Worm (Caenorhabditis elegans): ENCODE measurements around the gene str-15.

The str-15 gene

DNA sequence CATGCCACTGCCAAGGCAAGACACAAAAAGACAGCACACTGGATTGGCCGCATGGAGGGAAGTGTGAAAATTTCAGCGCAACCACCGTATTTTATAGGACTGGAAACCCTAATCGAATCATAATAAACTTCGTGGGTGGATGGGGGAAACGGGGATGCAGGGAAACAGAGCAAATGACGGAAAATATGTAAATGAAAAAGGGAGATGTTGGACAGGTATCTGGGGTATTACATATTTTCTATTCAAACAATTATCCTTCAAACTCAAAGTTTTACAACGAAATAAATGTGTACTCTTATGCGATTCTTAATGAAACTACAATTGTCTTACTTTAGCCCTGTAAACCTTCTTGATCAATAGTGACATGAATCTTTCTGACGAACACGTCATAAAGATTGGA is 38.8 kb downstream of the str-15 start, which contains the start of gene F26D2.16:
F26D2.16 (minus strand) TSS at position 101 of the 400 bp plus-strand sequence.
- TF ChIP-seq saeg-2 (GFP tag; IDR thresholded peaks at IDR 0.05) (no peak), aha-1 (tag) (peak; percentile 81)

DNA sequence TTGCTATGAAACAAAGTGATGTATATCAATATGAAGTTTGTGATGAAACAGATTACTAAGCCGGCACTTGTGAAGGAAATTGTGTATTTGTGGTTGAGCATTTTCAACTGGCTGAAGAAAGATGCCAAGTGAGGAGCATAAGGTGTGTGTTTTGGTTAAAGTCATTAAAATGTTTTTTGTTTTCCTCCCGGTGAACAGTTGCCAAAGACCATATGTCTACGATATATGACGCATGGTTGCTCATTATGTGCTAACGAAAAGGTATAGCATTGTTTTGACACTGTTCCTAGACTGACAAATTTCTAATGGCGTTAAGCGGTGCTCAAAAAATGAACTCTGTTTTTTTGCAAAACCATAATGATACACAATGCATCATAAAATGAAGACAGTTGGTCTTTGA is 41.6 kb downstream of the str-15 start, which contains the start of gene str-55:
str-55 (minus strand) TSS at position 101 of the 400 bp plus-strand sequence.
- TF ChIP-seq nhr-77 (tag; optimal IDR thresholded peaks at IDR 0.05): no peak
- no peak for TF ChIP-seq ceh-44 (GFP tag; IDR thresholded peaks at IDR 0.05)
- no peak for TF ChIP-seq snpc-4 (tag; optimal IDR thresholded peaks at IDR 0.05)
- TF ChIP-seq nhr-11 (tag; optimal IDR thresholded peaks at IDR 0.05): no peak
- no peak for TF ChIP-seq D1046.2 (GFP tag; IDR thresholded peaks at IDR 0.05)
- TF ChIP-seq R02D3.7 (tag; optimal IDR thresholded peaks at IDR 0.05): no peak

DNA sequence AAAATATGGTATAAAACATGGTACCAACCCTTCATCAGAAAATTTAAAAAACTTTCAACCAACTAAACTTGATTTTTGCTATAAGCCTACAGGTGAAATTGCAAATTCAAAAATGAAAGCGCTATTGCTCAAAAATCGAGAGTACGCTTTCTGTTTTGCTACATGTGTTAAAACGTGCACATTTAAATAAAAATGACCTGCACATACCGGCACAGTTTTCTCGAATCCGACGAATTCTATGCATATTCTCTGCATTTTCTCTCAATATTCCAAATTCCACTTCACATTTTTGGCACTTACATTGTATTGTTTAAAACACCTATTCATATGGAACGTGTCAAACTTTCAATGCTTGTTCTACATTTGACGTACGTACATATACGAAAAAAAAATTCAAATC is 48.1 kb downstream of the str-15 start, which contains the start of gene srh-145:
srh-145 (plus strand) TSS at position 193 of the 400 bp plus-strand sequence.
- TF ChIP-seq aha-1 (tag) (peak; percentile 78), mxl-2 (GFP tag; conservative IDR thresholded peaks at IDR 0.05) (0 out of 2 replicates have a peak, but pooled peaks have one; percentile 11), unc-62 (GFP tag; optimal IDR thresholded peaks at IDR 0.05 in 1 of 2) (peak in 1 of 2 experiments; percentile 60), unc-62 (tag; optimal IDR thresholded peaks at IDR 0.05) (no peak), php-3 (GFP tag; IDR thresholded peaks at IDR 0.05) (no peak), skn-1 (tag; optimal IDR thresholded peaks at IDR 0.05) (no peak), duxl-1 (tag; optimal IDR thresholded peaks at IDR 0.05; ENCODE audit: poor library complexity) (no peak)

DNA sequence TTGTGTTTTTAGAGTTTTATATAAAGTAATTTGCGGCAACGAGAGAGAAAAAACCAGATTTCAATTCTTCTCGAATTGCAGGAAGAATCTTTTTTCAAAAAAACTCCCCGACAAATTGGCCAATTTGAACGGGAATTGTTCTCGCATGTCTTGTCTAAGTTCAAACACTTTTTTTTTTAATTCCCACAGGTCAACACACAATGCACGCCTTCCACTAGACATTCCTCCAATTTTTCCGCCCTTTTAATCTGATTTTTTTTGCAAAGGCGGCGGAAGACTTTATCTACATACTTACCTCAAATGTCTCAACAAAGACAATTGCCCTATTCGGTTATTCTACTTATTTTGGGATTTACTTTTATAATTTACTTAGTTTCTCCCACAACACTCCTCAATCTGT is 51.0 kb downstream of the str-15 start, which contains the start of gene F26D2.3:
F26D2.3 (plus strand) TSS at position 301 of the 400 bp plus-strand sequence.
- no peak for TF ChIP-seq fos-1 (tag; optimal IDR thresholded peaks at IDR 0.05)
- TF ChIP-seq ceh-82 (tag; optimal IDR thresholded peaks at IDR 0.05): no peak
- no peak for TF ChIP-seq php-3 (GFP tag; IDR thresholded peaks at IDR 0.05)
- no peak for TF ChIP-seq rbr-2 (tag; optimal IDR thresholded peaks at IDR 0.05)
- no peak for TF ChIP-seq mxl-2 (GFP tag; conservative IDR thresholded peaks at IDR 0.05)
- TF ChIP-seq lir-3 (tag; optimal IDR thresholded peaks at IDR 0.05): no peak
- no peak for TF ChIP-seq ZK546.5 (tag; optimal IDR thresholded peaks at IDR 0.05)
- no peak for TF ChIP-seq lim-7 (GFP tag; IDR thresholded peaks at IDR 0.05)
- no peak for TF ChIP-seq dve-1 (tag; optimal IDR thresholded peaks at IDR 0.05; ENCODE audit: insufficient read depth)
- no peak for TF ChIP-seq nhr-102 (tag; optimal IDR thresholded peaks at IDR 0.05)
- TF ChIP-seq daf-8 (GFP tag; IDR thresholded peaks at IDR 0.05): no peak
- no peak for TF ChIP-seq Y75B8A.6 (GFP tag; IDR thresholded peaks at IDR 0.05)
- no peak for TF ChIP-seq hlh-11 (tag; optimal IDR thresholded peaks at IDR 0.05)
- no peak for TF ChIP-seq nhr-28 (tag; optimal IDR thresholded peaks at IDR 0.05)
- TF ChIP-seq nhr-237 (tag; optimal IDR thresholded peaks at IDR 0.05): no peak
- no peak for TF ChIP-seq gei-8 (GFP tag; optimal IDR thresholded peaks at IDR 0.05)
- TF ChIP-seq saeg-2 (GFP tag; IDR thresholded peaks at IDR 0.05): no peak
- no peak for TF ChIP-seq lin-15B (tag; optimal IDR thresholded peaks at IDR 0.05)
